Worm (Caenorhabditis elegans) whole organism, L4 larva: ENCODE measurements around the gene srab-9.
"Not testable (repeated sequence)": the region's sequence is repeated elsewhere in the genome, so short reads cannot be mapped to it uniquely, and the experiment has no call there.

Experiments
- F26F4.8 ChIP-seq: fragments of 200-800 bp; sonication (Bioruptor generic); conservative IDR thresholded peaks from 2 replicates; pipeline ENCODE4 v1.3.6; 2022; ENCODE audit warnings: missing genetic modification characterization, missing compliant biosample characterization
- F44E2.7 ChIP-seq: fragments of 200-800 bp; sonication (Bioruptor generic); IDR thresholded peaks from 2 replicates; pipeline ENCODE4 v2.1.2; 2022; ENCODE audit warnings: missing genetic modification characterization, missing compliant biosample characterization
- T26A8.4 ChIP-seq: fragments of 200-800 bp; sonication (Bioruptor generic); IDR thresholded peaks from 2 replicates; pipeline ENCODE4 v1.3.6; 2022; ENCODE audit warnings: missing genetic modification characterization, missing compliant biosample characterization
- aha-1 ChIP-seq: fragments of 150-350 bp; peaks from one replicate; lab custom pipeline; 2014; ENCODE audit warnings: missing biosample characterization, missing genetic modification characterization
- attf-4 ChIP-seq: sonication (generic microtip); optimal IDR thresholded peaks from 3 replicates; lab custom pipeline; 2017; ENCODE audit warnings: missing biosample characterization, missing genetic modification characterization
- ceh-20 ChIP-seq: fragments of 200-800 bp; sonication (Bioruptor generic); IDR thresholded peaks from 2 replicates; pipeline ENCODE4 v1.3.6; 2022; ENCODE audit warnings: missing genetic modification reagents, missing genetic modification characterization, missing compliant biosample characterization
- ceh-32 ChIP-seq: sonication (generic microtip); optimal IDR thresholded peaks from 2 replicates; lab custom pipeline; 2016; ENCODE audit warnings: mild to moderate bottlenecking, missing genetic modification characterization, missing compliant biosample characterization; ENCODE audit not compliant: poor library complexity
- ceh-62 ChIP-seq: sonication (generic microtip); optimal IDR thresholded peaks from 2 replicates; lab custom pipeline; 2017; ENCODE audit warnings: missing biosample characterization, missing genetic modification characterization
- ceh-82 ChIP-seq: sonication (generic microtip); optimal IDR thresholded peaks from 2 replicates; lab custom pipeline; 2017; ENCODE audit warnings: missing biosample characterization, missing genetic modification characterization
- daf-12 ChIP-seq: fragments of 150-350 bp; optimal IDR thresholded peaks from 2 replicates; lab custom pipeline; 2014; ENCODE audit warnings: missing biosample characterization, missing genetic modification reagents, missing genetic modification characterization
- daf-16 ChIP-seq, 3 experiments: sonication (generic microtip); optimal IDR thresholded peaks; 2 replicates each; lab custom pipeline; 2016 to 2017; ENCODE audit warnings: missing genetic modification characterization in 3 of 3, missing genetic modification reagents in 3 of 3, mild to moderate bottlenecking in 2 of 3, missing compliant biosample characterization in 2 of 3, missing biosample characterization in 1 of 3, moderate library complexity in 1 of 3
- dmd-9 ChIP-seq: fragments of 200-800 bp; sonication (Bioruptor generic); IDR thresholded peaks from 2 replicates; pipeline ENCODE4 v1.3.6; 2022; ENCODE audit warnings: missing genetic modification reagents, missing genetic modification characterization, missing compliant biosample characterization
- dpl-1 ChIP-seq: fragments of 150-350 bp; optimal IDR thresholded peaks from 2 replicates; lab custom pipeline; 2014; ENCODE audit warnings: missing biosample characterization, missing genetic modification reagents, missing genetic modification characterization
- fkh-10 ChIP-seq: fragments of 150-350 bp; optimal IDR thresholded peaks from 2 replicates; lab custom pipeline; 2014; ENCODE audit warnings: missing biosample characterization, missing genetic modification reagents, missing genetic modification characterization
- hlh-30 ChIP-seq: sonication (generic microtip); optimal IDR thresholded peaks from 2 replicates; lab custom pipeline; 2017; ENCODE audit warnings: antibody characterized with exemption, mild to moderate bottlenecking, missing genetic modification characterization, missing compliant biosample characterization; ENCODE audit not compliant: insufficient read depth
- lim-7 ChIP-seq: fragments of 200-800 bp; sonication (Bioruptor generic); IDR thresholded peaks from 2 replicates; pipeline ENCODE4 v1.3.6; 2022; ENCODE audit warnings: missing genetic modification characterization, missing compliant biosample characterization
- lin-1 ChIP-seq: fragments of 200-800 bp; sonication (Bioruptor generic); IDR thresholded peaks from 2 replicates; pipeline ENCODE4 v1.3.6; 2022; ENCODE audit warnings: missing genetic modification reagents, missing genetic modification characterization, missing compliant biosample characterization
- madf-9 ChIP-seq: fragments of 200-800 bp; sonication (Bioruptor generic); conservative IDR thresholded peaks from 2 replicates; pipeline ENCODE4 v1.3.6; 2022; ENCODE audit warnings: missing genetic modification reagents, missing genetic modification characterization, missing compliant biosample characterization
- mdl-1 ChIP-seq, 2 experiments: fragments of 150-350 bp in 1 of 2; sonication (generic microtip) in 1 of 2; optimal IDR thresholded peaks; 2 replicates each; lab custom pipeline; 2014 to 2017; ENCODE audit warnings: missing biosample characterization in 2 of 2, missing genetic modification characterization in 2 of 2
- mep-1 ChIP-seq: fragments of 150-350 bp; sonication (generic microtip); optimal IDR thresholded peaks from 3 replicates; lab custom pipeline; 2014; ENCODE audit warnings: missing biosample characterization, missing genetic modification characterization
- nhr-102 ChIP-seq: sonication (generic microtip); optimal IDR thresholded peaks from 2 replicates; lab custom pipeline; 2016; ENCODE audit warnings: mild to moderate bottlenecking, missing genetic modification characterization, moderate library complexity, missing compliant biosample characterization
- nhr-11 ChIP-seq: fragments of 150-350 bp; optimal IDR thresholded peaks from 2 replicates; lab custom pipeline; 2014; ENCODE audit warnings: missing biosample characterization, missing genetic modification characterization
- nhr-111 ChIP-seq: fragments of 200-800 bp; sonication (Bioruptor generic); optimal IDR thresholded peaks from 2 replicates; lab custom pipeline; 2018; ENCODE audit warnings: mild to moderate bottlenecking, missing genetic modification characterization, missing compliant biosample characterization
- nhr-25 ChIP-seq: sonication (generic microtip); optimal IDR thresholded peaks from 2 replicates; lab custom pipeline; 2017; ENCODE audit warnings: missing genetic modification characterization, mild to moderate bottlenecking, missing compliant biosample characterization, antibody characterized with exemption, moderate library complexity, borderline replicate concordance; ENCODE audit not compliant: insufficient read depth
- nhr-28 ChIP-seq: fragments of 150-350 bp; optimal IDR thresholded peaks from 2 replicates; lab custom pipeline; 2014; ENCODE audit warnings: missing biosample characterization, missing genetic modification characterization
- nhr-48 ChIP-seq: sonication (generic microtip); optimal IDR thresholded peaks from 2 replicates; lab custom pipeline; 2016; ENCODE audit warnings: mild to moderate bottlenecking, missing genetic modification characterization, missing compliant biosample characterization
- pqm-1 ChIP-seq: sonication (generic microtip); optimal IDR thresholded peaks from 2 replicates; lab custom pipeline; 2017; ENCODE audit warnings: missing biosample characterization, missing genetic modification characterization
- sdz-12 ChIP-seq: fragments of 200-800 bp; sonication (Bioruptor generic); optimal IDR thresholded peaks from 2 replicates; lab custom pipeline; 2018; ENCODE audit warnings: mild to moderate bottlenecking, missing genetic modification characterization, missing compliant biosample characterization
- set-16 ChIP-seq: fragments of 200-800 bp; sonication (Bioruptor generic); IDR thresholded peaks from 2 replicates; pipeline ENCODE4 v1.3.6; 2022; ENCODE audit warnings: missing genetic modification reagents, missing genetic modification characterization, missing compliant biosample characterization
- spr-1 ChIP-seq: sonication (generic microtip); optimal IDR thresholded peaks from 2 replicates; lab custom pipeline; 2016; ENCODE audit warnings: mild to moderate bottlenecking, missing genetic modification characterization, missing compliant biosample characterization
- spr-3 ChIP-seq: fragments of 200-800 bp; sonication (Bioruptor generic); optimal IDR thresholded peaks from 2 replicates; lab custom pipeline; 2018; ENCODE audit warnings: mild to moderate bottlenecking, missing genetic modification characterization, missing compliant biosample characterization
- tra-1 ChIP-seq: fragments of 200-800 bp; sonication (Bioruptor generic); IDR thresholded peaks from 2 replicates; pipeline ENCODE4 v1.3.6; 2022; ENCODE audit warnings: missing genetic modification reagents, missing genetic modification characterization, missing compliant biosample characterization
- unc-130 ChIP-seq: sonication (generic microtip); optimal IDR thresholded peaks from 2 replicates; lab custom pipeline; 2016; ENCODE audit warnings: missing genetic modification reagents, missing genetic modification characterization, missing compliant biosample characterization
- zag-1 ChIP-seq: fragments of 150-350 bp; optimal IDR thresholded peaks from 2 replicates; lab custom pipeline; 2014; ENCODE audit warnings: missing biosample characterization, missing genetic modification characterization

Gene srab-9

DNA sequence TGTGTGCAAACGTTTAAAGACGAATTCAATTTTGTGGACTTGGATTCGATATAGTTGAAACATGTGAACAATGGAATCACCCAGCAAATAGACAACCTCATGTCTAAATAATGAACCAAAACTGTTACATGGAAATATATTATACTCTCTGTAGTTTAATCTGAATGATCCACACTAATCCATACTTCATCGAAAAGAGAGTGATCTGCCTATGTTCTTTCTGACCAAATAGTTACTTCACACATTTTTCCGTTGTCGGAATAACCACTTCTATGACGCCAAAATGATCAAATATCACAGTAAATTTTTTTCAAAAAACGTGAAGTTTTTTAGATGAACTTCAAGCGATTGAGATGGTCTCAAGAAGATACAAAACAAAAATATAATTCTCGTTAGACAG lies 39.0 kb downstream of the srab-9 start, which contains the start of gene Y73C8C.4:
Gene Y73C8C.4 (minus strand): TSS at position 101 of the 400 bp plus-strand sequence.
- not testable (repeated sequence) for TF ChIP-seq daf-12; F26F4.8 (GFP tag; lab: Robert Waterston, UW); unc-130 (GFP tag; lab: Kevin White, UChicago)
- TF ChIP-seq, all 104 proteins: peak for 0; not testable (repeated sequence) for 104

DNA sequence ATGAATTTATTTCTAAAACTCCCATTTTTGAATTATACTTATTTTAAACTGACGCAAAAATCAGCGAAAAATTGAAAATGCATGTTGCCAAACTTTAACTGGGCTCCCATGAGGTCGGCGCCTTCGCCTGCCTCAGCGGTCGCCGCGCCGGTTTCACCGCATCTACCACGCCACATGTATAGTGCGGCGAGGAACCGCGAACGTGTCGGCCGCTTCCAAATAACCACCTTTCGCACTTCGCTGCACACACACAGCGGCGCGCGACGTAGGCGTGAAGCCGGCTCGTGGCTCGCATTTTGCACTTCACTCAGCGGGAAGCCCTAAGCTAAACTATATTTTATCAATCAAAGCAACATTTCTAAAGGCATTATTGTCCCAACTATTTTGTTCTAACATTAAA lies 40.6 kb downstream of the srab-9 start:
- TF ChIP-seq lim-7 (GFP tag; lab: Robert Waterston, UW) = no peak
- TF ChIP-seq mep-1 = no peak
- TF ChIP-seq dpl-1 (GFP tag; lab: Kevin White, UChicago) = no peak
- TF ChIP-seq lin-1 (GFP tag; lab: Robert Waterston, UW) = no peak
- no peak for TF ChIP-seq nhr-25 (tag; lab: Kevin White, UChicago)
- TF ChIP-seq attf-4 (tag; lab: Kevin White, UChicago) = no peak
- TF ChIP-seq ceh-32 (tag; lab: Kevin White, UChicago) = no peak
- TF ChIP-seq spr-1 (tag; lab: Kevin White, UChicago) = no peak
- TF ChIP-seq hlh-30 = no peak
- no peak for TF ChIP-seq nhr-11
- TF ChIP-seq set-16 = peak; percentile 83
- TF ChIP-seq zag-1 (tag; lab: Kevin White, UChicago) = no peak
- no peak for TF ChIP-seq F44E2.7
- 0 out of 2 replicates have a peak, but pooled peaks have one; percentile 12 for TF ChIP-seq dmd-9 (GFP tag; lab: Robert Waterston, UW)
- TF ChIP-seq, all 104 proteins: peak for 2

- TF ChIP-seq madf-9 (GFP tag; lab: Robert Waterston, UW) (no peak), spr-3 (GFP tag; lab: Kevin White, UChicago) (no peak), ceh-20 (GFP tag; lab: Robert Waterston, UW) (no peak), nhr-48 (tag; lab: Kevin White, UChicago) (no peak), mep-1 (no peak), ceh-62 (no peak), tra-1 (GFP tag; lab: Robert Waterston, UW) (no peak), T26A8.4 (GFP tag; lab: Robert Waterston, UW) (no peak), mdl-1 (tag; optimal IDR thresholded peaks at IDR 0.05; lab: Kevin White, UChicago) (peak in 1 of 2 experiments; percentile 14), fkh-10 (GFP tag; lab: Kevin White, UChicago) (no peak), nhr-102 (tag; lab: Kevin White, UChicago) (no peak), nhr-28 (tag; lab: Kevin White, UChicago) (peak; percentile 75), ceh-82 (tag; lab: Kevin White, UChicago) (no peak), pqm-1 (tag; lab: Kevin White, UChicago) (peak; percentile 24), nhr-111 (GFP tag; lab: Kevin White, UChicago) (no peak), unc-130 (GFP tag; lab: Kevin White, UChicago) (no peak), daf-16 (GFP tag; optimal IDR thresholded peaks at IDR 0.05; lab: Kevin White, UChicago) (no peak), daf-16 (tag; optimal IDR thresholded peaks at IDR 0.05; lab: Kevin White, UChicago) (peak; percentile 58), spr-1 (tag; lab: Kevin White, UChicago) (no peak), nhr-25 (tag; lab: Kevin White, UChicago) (no peak), sdz-12 (GFP tag; lab: Kevin White, UChicago) (no peak), hlh-30 (peak; percentile 7), aha-1 (tag; lab: Kevin White, UChicago) (no peak)
Measured at ce11 chrV:3094351-3094750, 46.7 kb downstream of the srab-9 start, which contains the start of gene cyp-33C9. Gene cyp-33C9 (minus strand): TSS chrV:3094561.
